Worm (Caenorhabditis elegans) whole organism, late embryonic: Measurements from ENCODE around the gene Y46G5A.39.

Experiments used
- ahr-1 ChIP-seq: sonication (generic microtip); optimal IDR thresholded peaks from 2 replicates; lab custom pipeline; 2016; ENCODE audit warnings: missing genetic modification characterization, missing compliant biosample characterization
- ceh-14 ChIP-seq: sonication (generic microtip); optimal IDR thresholded peaks from 2 replicates; lab custom pipeline; 2016; ENCODE audit warnings: missing genotype, missing genetic modification characterization, missing compliant biosample characterization
- elt-4 ChIP-seq: sonication (generic microtip); optimal IDR thresholded peaks from 2 replicates; lab custom pipeline; 2016; ENCODE audit warnings: missing genetic modification characterization, missing compliant biosample characterization
- nfya-1 ChIP-seq: sonication (generic microtip); optimal IDR thresholded peaks from 2 replicates; lab custom pipeline; 2017; ENCODE audit warnings: missing genetic modification characterization, mild to moderate bottlenecking, missing compliant biosample characterization, antibody characterized with exemption, moderate library complexity
- nhr-11 ChIP-seq: fragments of 150-350 bp; optimal IDR thresholded peaks from 2 replicates; lab custom pipeline; 2014; ENCODE audit warnings: missing biosample characterization, missing genetic modification characterization
- unc-86 ChIP-seq: sonication (generic microtip); optimal IDR thresholded peaks from 2 replicates; lab custom pipeline; 2016; ENCODE audit warnings: missing genetic modification characterization, missing compliant biosample characterization

ce11 chrII:12790392-12790791, 36.8 kb upstream of the Y46G5A.39 start:
- TF ChIP-seq elt-4 (tag; lab: Kevin White, UChicago) (no peak), unc-86 (no peak), nhr-11 (no peak), nfya-1 (tag; lab: Kevin White, UChicago) (peak; percentile 97), ceh-14 (no peak), ahr-1 (tag; lab: Kevin White, UChicago) (no peak)
